Worm (Caenorhabditis elegans) whole organism, L2 larva: ENCODE results near the gene des-2.

Source experiments
- ceh-82 ChIP-seq: fragments of 150-350 bp; optimal IDR thresholded peaks from 2 replicates; lab custom pipeline; 2014; ENCODE audit warnings: missing biosample characterization, missing genetic modification characterization
- elt-3 ChIP-seq: sonication (generic microtip); optimal IDR thresholded peaks from 2 replicates; lab custom pipeline; 2017; ENCODE audit warnings: missing biosample characterization, missing genetic modification characterization
- nhr-25 ChIP-seq: fragments of 150-350 bp; sonication (generic microtip); optimal IDR thresholded peaks from 3 replicates; lab custom pipeline; 2014; ENCODE audit warnings: missing biosample characterization, missing genetic modification characterization
- nhr-77 ChIP-seq: fragments of 150-350 bp; optimal IDR thresholded peaks from 2 replicates; lab custom pipeline; 2014; ENCODE audit warnings: missing biosample characterization, missing genetic modification characterization

DNA sequence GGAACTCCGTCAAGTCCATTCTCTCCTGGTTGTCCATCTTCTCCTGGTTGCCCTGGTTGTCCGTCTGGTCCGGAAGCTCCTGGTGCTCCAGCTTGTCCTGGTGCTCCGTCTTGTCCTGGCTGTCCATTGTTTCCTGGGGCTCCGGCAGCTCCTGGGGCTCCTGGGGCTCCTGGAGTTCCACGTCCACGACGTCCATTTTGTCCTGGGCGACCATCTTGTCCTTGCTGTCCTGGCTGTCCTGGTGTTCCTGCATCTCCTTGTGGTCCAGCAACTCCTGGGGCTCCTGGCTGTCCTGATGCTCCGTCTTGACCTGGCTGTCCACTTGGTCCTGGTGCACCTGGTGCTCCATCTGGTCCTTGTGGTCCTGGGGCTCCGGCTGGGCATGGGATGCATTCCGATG is 27.9 kb upstream of the des-2 start:
- no peak for TF ChIP-seq elt-3 (tag; lab: Kevin White, UChicago)
- TF ChIP-seq nhr-25 (tag; lab: Kevin White, UChicago) = no peak
- no peak for TF ChIP-seq nhr-77 (tag; lab: Kevin White, UChicago)
- no peak for TF ChIP-seq ceh-82 (tag; lab: Kevin White, UChicago)
